Worm (Caenorhabditis elegans) whole organism, late embryonic: ENCODE results near the gene H25P19.1.

Experiments
- F13H6.1 ChIP-seq: sonication (generic microtip); optimal IDR thresholded peaks from 2 replicates; lab custom pipeline; 2016; ENCODE audit warnings: missing genetic modification characterization, missing compliant biosample characterization
- K02D7.2 ChIP-seq: sonication (generic microtip); optimal IDR thresholded peaks from 2 replicates; lab custom pipeline; 2017; ENCODE audit warnings: mild to moderate bottlenecking, missing genetic modification characterization, missing compliant biosample characterization
- K09A11.1 ChIP-seq: sonication (generic microtip); optimal IDR thresholded peaks from 2 replicates; lab custom pipeline; 2017; ENCODE audit warnings: antibody characterized with exemption, mild to moderate bottlenecking, missing genetic modification characterization, missing compliant biosample characterization; ENCODE audit not compliant: insufficient read depth
- ama-1 ChIP-seq: fragments of 150-350 bp; optimal IDR thresholded peaks from 2 replicates; lab custom pipeline; 2014
- ceh-14 ChIP-seq: sonication (generic microtip); optimal IDR thresholded peaks from 2 replicates; lab custom pipeline; 2016; ENCODE audit warnings: missing genotype, missing genetic modification characterization, missing compliant biosample characterization
- ceh-18 ChIP-seq: sonication (generic microtip); optimal IDR thresholded peaks from 2 replicates; lab custom pipeline; 2016; ENCODE audit warnings: missing genetic modification characterization, missing compliant biosample characterization
- ceh-19 ChIP-seq: fragments of 200-800 bp; sonication (Bioruptor generic); optimal IDR thresholded peaks from 2 replicates; lab custom pipeline; 2018; ENCODE audit warnings: mild to moderate bottlenecking, missing genetic modification characterization, missing compliant biosample characterization
- ceh-2 ChIP-seq: sonication (generic microtip); optimal IDR thresholded peaks from 2 replicates; lab custom pipeline; 2016; ENCODE audit warnings: missing genotype, missing genetic modification characterization, missing compliant biosample characterization
- ceh-22 ChIP-seq: sonication (generic microtip); optimal IDR thresholded peaks from 2 replicates; lab custom pipeline; 2017; ENCODE audit warnings: missing biosample characterization, missing genetic modification characterization
- ceh-24 ChIP-seq: sonication (generic microtip); optimal IDR thresholded peaks from 2 replicates; lab custom pipeline; 2016; ENCODE audit warnings: mild to moderate bottlenecking, missing genetic modification characterization, missing compliant biosample characterization
- ceh-48 ChIP-seq: sonication (generic microtip); optimal IDR thresholded peaks from 2 replicates; lab custom pipeline; 2016; ENCODE audit warnings: missing genetic modification characterization, inconsistent platforms, missing compliant biosample characterization
- ceh-6 ChIP-seq: fragments of 200-800 bp; sonication (Bioruptor generic); optimal IDR thresholded peaks from 2 replicates; lab custom pipeline; 2018; ENCODE audit warnings: mild to moderate bottlenecking, missing genetic modification characterization, missing compliant biosample characterization
- dmd-4 ChIP-seq: sonication (generic microtip); optimal IDR thresholded peaks from 2 replicates; lab custom pipeline; 2016; ENCODE audit warnings: borderline replicate concordance, missing genetic modification characterization, missing compliant biosample characterization
- dve-1 ChIP-seq: sonication (generic microtip); optimal IDR thresholded peaks from 2 replicates; lab custom pipeline; 2017; ENCODE audit warnings: antibody characterized with exemption, mild to moderate bottlenecking, missing genetic modification characterization, missing compliant biosample characterization
- elt-2 ChIP-seq: sonication (generic microtip); optimal IDR thresholded peaks from 2 replicates; lab custom pipeline; 2016; ENCODE audit warnings: missing genetic modification reagents, missing genetic modification characterization, missing compliant biosample characterization
- elt-4 ChIP-seq: sonication (generic microtip); optimal IDR thresholded peaks from 2 replicates; lab custom pipeline; 2016; ENCODE audit warnings: missing genetic modification characterization, missing compliant biosample characterization
- ets-4 ChIP-seq: sonication (generic microtip); optimal IDR thresholded peaks from 2 replicates; lab custom pipeline; 2016; ENCODE audit warnings: missing genetic modification characterization, missing compliant biosample characterization
- eyg-1 ChIP-seq: sonication (generic microtip); optimal IDR thresholded peaks from 2 replicates; lab custom pipeline; 2016; ENCODE audit warnings: missing genotype, missing genetic modification characterization, missing compliant biosample characterization
- fax-1 ChIP-seq: sonication (generic microtip); optimal IDR thresholded peaks from 2 replicates; lab custom pipeline; 2016; ENCODE audit warnings: missing genotype, missing genetic modification characterization, missing compliant biosample characterization
- fkh-6 ChIP-seq: sonication (generic microtip); optimal IDR thresholded peaks from 2 replicates; lab custom pipeline; 2016; ENCODE audit warnings: missing genetic modification characterization, missing compliant biosample characterization
- gmeb-2 ChIP-seq: sonication (generic microtip); optimal IDR thresholded peaks from 2 replicates; lab custom pipeline; 2016; ENCODE audit warnings: missing genetic modification characterization, inconsistent platforms, missing compliant biosample characterization
- hlh-15 ChIP-seq: sonication (generic microtip); optimal IDR thresholded peaks from 2 replicates; lab custom pipeline; 2016; ENCODE audit warnings: missing genetic modification characterization, missing compliant biosample characterization
- hlh-30 ChIP-seq: sonication (generic microtip); optimal IDR thresholded peaks from 2 replicates; lab custom pipeline; 2017; ENCODE audit warnings: antibody characterized with exemption, missing genetic modification characterization, missing compliant biosample characterization; ENCODE audit not compliant: insufficient read depth
- hlh-6 ChIP-seq: sonication (generic microtip); optimal IDR thresholded peaks from 2 replicates; lab custom pipeline; 2016; ENCODE audit warnings: missing genotype, missing genetic modification characterization, missing compliant biosample characterization
- hlh-8 ChIP-seq: sonication (generic microtip); optimal IDR thresholded peaks from 2 replicates; lab custom pipeline; 2016; ENCODE audit warnings: missing genotype, missing genetic modification characterization, missing compliant biosample characterization
- lin-11 ChIP-seq: fragments of 200-800 bp; sonication (Bioruptor generic); optimal IDR thresholded peaks from 2 replicates; lab custom pipeline; 2018; ENCODE audit warnings: mild to moderate bottlenecking, missing genetic modification characterization, missing compliant biosample characterization
- nfya-1 ChIP-seq: sonication (generic microtip); optimal IDR thresholded peaks from 2 replicates; lab custom pipeline; 2017; ENCODE audit warnings: missing genetic modification characterization, mild to moderate bottlenecking, missing compliant biosample characterization, antibody characterized with exemption, moderate library complexity
- nhr-232 ChIP-seq: sonication (generic microtip); optimal IDR thresholded peaks from 2 replicates; lab custom pipeline; 2016; ENCODE audit warnings: missing genetic modification characterization, missing compliant biosample characterization
- odd-2 ChIP-seq: sonication (generic microtip); optimal IDR thresholded peaks from 2 replicates; lab custom pipeline; 2017; ENCODE audit warnings: antibody characterized with exemption, mild to moderate bottlenecking, missing genetic modification characterization, missing compliant biosample characterization
- pax-1 ChIP-seq: fragments of 150-350 bp; optimal IDR thresholded peaks from 2 replicates; lab custom pipeline; 2014; ENCODE audit warnings: missing biosample characterization, missing genetic modification characterization
- pqm-1 ChIP-seq: sonication (generic microtip); optimal IDR thresholded peaks from 2 replicates; lab custom pipeline; 2016; ENCODE audit warnings: missing genetic modification characterization, missing compliant biosample characterization
- ref-2 ChIP-seq: sonication (generic microtip); optimal IDR thresholded peaks from 2 replicates; lab custom pipeline; 2016; ENCODE audit warnings: missing genetic modification characterization, missing compliant biosample characterization
- rnt-1 ChIP-seq: sonication (generic microtip); optimal IDR thresholded peaks from 2 replicates; lab custom pipeline; 2016; ENCODE audit warnings: missing genetic modification characterization, missing compliant biosample characterization
- sdc-2 ChIP-seq: sonication (generic microtip); optimal IDR thresholded peaks from 2 replicates; lab custom pipeline; 2016; ENCODE audit warnings: missing genotype, missing genetic modification characterization, missing compliant biosample characterization
- sox-2 ChIP-seq: fragments of 200-800 bp; sonication (Bioruptor generic); IDR thresholded peaks from 2 replicates; pipeline ENCODE4 v1.3.6; 2022; ENCODE audit warnings: missing genetic modification reagents, missing genetic modification characterization, missing compliant biosample characterization
- syd-9 ChIP-seq: sonication (generic microtip); optimal IDR thresholded peaks from 2 replicates; lab custom pipeline; 2016; ENCODE audit warnings: mild to moderate bottlenecking, missing genetic modification characterization, moderate library complexity, missing compliant biosample characterization
- tbx-2 ChIP-seq: sonication (generic microtip); optimal IDR thresholded peaks from 2 replicates; lab custom pipeline; 2016; ENCODE audit warnings: missing genetic modification characterization, missing compliant biosample characterization
- unc-42 ChIP-seq: sonication (generic microtip); optimal IDR thresholded peaks from 2 replicates; lab custom pipeline; 2016; ENCODE audit warnings: missing genotype, missing genetic modification characterization, missing compliant biosample characterization
- unc-55 ChIP-seq: sonication (generic microtip); optimal IDR thresholded peaks from 2 replicates; lab custom pipeline; 2017; ENCODE audit warnings: missing biosample characterization, missing genetic modification reagents, missing genetic modification characterization
- unc-86 ChIP-seq: sonication (generic microtip); optimal IDR thresholded peaks from 2 replicates; lab custom pipeline; 2016; ENCODE audit warnings: missing genetic modification characterization, missing compliant biosample characterization
- zip-5 ChIP-seq: sonication (generic microtip); optimal IDR thresholded peaks from 2 replicates; lab custom pipeline; 2016; ENCODE audit warnings: missing genetic modification characterization, missing compliant biosample characterization

The H25P19.1 gene

ce11 chrV:727484-728351, 40.2 kb downstream of the H25P19.1 start, which contains the start of the genes icl-1 and srh-2:
Gene icl-1, minus strand, starts transcription at chrV:728004.
Gene srh-2, plus strand, starts transcription at chrV:728301.
- TF ChIP-seq ceh-6 (GFP tag; lab: Kevin White, UChicago) (no peak), ceh-22 (tag; lab: Kevin White, UChicago) (no peak), syd-9 (tag; lab: Kevin White, UChicago) (no peak), K02D7.2 (tag; lab: Kevin White, UChicago) (peak; percentile 2), rnt-1 (no peak), ceh-24 (no peak), ets-4 (tag; lab: Kevin White, UChicago) (no peak), elt-2 (tag; lab: Kevin White, UChicago) (peak; percentile 78), sox-2 (GFP tag; lab: Robert Waterston, UW) (no peak), eyg-1 (tag; lab: Kevin White, UChicago) (no peak), zip-5 (no peak), unc-55 (peak; percentile 19), pax-1 (tag; lab: Kevin White, UChicago) (no peak), hlh-30 (no peak), hlh-8 (tag; lab: Kevin White, UChicago) (no peak), ref-2 (tag; lab: Kevin White, UChicago) (no peak), ceh-18 (tag; lab: Kevin White, UChicago) (peak; percentile 14), ceh-48 (tag; lab: Kevin White, UChicago) (no peak), fax-1 (tag; lab: Kevin White, UChicago) (no peak), odd-2 (no peak), nfya-1 (peak; percentile 19), unc-86 (tag; lab: Kevin White, UChicago) (no peak), elt-4 (tag; lab: Kevin White, UChicago) (no peak), ceh-2 (tag; lab: Kevin White, UChicago) (no peak), unc-42 (tag; lab: Kevin White, UChicago) (no peak)

- no peak for TF ChIP-seq syd-9 (tag; lab: Kevin White, UChicago)
- peak; percentile 6 for TF ChIP-seq hlh-30
- no peak for TF ChIP-seq hlh-6 (tag; lab: Kevin White, UChicago)
- TF ChIP-seq fax-1 (tag; lab: Kevin White, UChicago): no peak
Measured at ce11 chrV:728822-729493, 41.5 kb downstream of the H25P19.1 start.

- peak; percentile 7 for TF ChIP-seq hlh-30
- TF ChIP-seq dve-1 (tag; lab: Kevin White, UChicago): no peak
- TF ChIP-seq, all 69 proteins: peak for 1
Measured at ce11 chrV:730216-730615, 42.7 kb downstream of the H25P19.1 start.

ce11 chrV:731330-731729, 43.8 kb downstream of the H25P19.1 start:
- TF ChIP-seq F13H6.1: peak; percentile 49
- no peak for TF ChIP-seq hlh-8 (tag; lab: Kevin White, UChicago)
- peak; percentile 91 for TF ChIP-seq hlh-30
- no peak for TF ChIP-seq ceh-22 (tag; lab: Kevin White, UChicago)
- TF ChIP-seq hlh-15 (tag; lab: Kevin White, UChicago): no peak
- no peak for TF ChIP-seq sox-2 (GFP tag; lab: Robert Waterston, UW)
- TF ChIP-seq dmd-4 (tag; lab: Kevin White, UChicago): no peak
- TF ChIP-seq pqm-1 (tag; lab: Kevin White, UChicago): peak; percentile 83
- no peak for TF ChIP-seq K02D7.2 (tag; lab: Kevin White, UChicago)
- TF ChIP-seq nhr-232 (tag; lab: Kevin White, UChicago): no peak
- TF ChIP-seq syd-9 (tag; lab: Kevin White, UChicago): peak; percentile 17
- no peak for TF ChIP-seq ceh-14 (tag; lab: Kevin White, UChicago)
- TF ChIP-seq ceh-48 (tag; lab: Kevin White, UChicago): no peak
- TF ChIP-seq tbx-2: peak; percentile 66
- TF ChIP-seq lin-11 (tag; lab: Kevin White, UChicago): no peak
- no peak for TF ChIP-seq elt-4 (tag; lab: Kevin White, UChicago)
- no peak for TF ChIP-seq ceh-2 (tag; lab: Kevin White, UChicago)
- peak; percentile 78 for TF ChIP-seq nfya-1
- no peak for TF ChIP-seq sdc-2 (tag; lab: Kevin White, UChicago)
- TF ChIP-seq ceh-19 (GFP tag; lab: Kevin White, UChicago): no peak
- peak; percentile 88 for TF ChIP-seq rnt-1
- no peak for TF ChIP-seq ama-1 (lab: Kevin White, UChicago)
- TF ChIP-seq unc-55: peak; percentile 95
- TF ChIP-seq elt-2 (tag; lab: Kevin White, UChicago): peak; percentile 80
- peak; percentile 32 for TF ChIP-seq ets-4 (tag; lab: Kevin White, UChicago)
- TF ChIP-seq fkh-6 (tag; lab: Kevin White, UChicago): no peak
- TF ChIP-seq pax-1 (tag; lab: Kevin White, UChicago): no peak
- TF ChIP-seq unc-86 (tag; lab: Kevin White, UChicago): no peak
- no peak for TF ChIP-seq K09A11.1 (tag; lab: Kevin White, UChicago)
- TF ChIP-seq odd-2: no peak
- TF ChIP-seq gmeb-2 (tag; lab: Kevin White, UChicago): no peak
- peak; percentile 5 for TF ChIP-seq dve-1 (tag; lab: Kevin White, UChicago)
